Worm (Caenorhabditis elegans): ENCODE results near the gene srbc-76.

ce11 chrV:15268302-15268701, 16.1 kb downstream of the srbc-76 start, which contains the start of gene srw-22:
- TF ChIP-seq W03F9.2 (tag; optimal IDR thresholded peaks at IDR 0.05), result no peak
- TF ChIP-seq him-1 (tag; optimal IDR thresholded peaks at IDR 0.05), result no peak
- TF ChIP-seq dao-5 (tag; optimal IDR thresholded peaks at IDR 0.05), result no peak
